Fruit fly (Drosophila melanogaster) whole organism, prepupa: ENCODE data around the gene mRpL46.

Experiments
- Blimp-1 ChIP-seq: fragments of 200-800 bp; sonication (Bioruptor generic); optimal IDR thresholded peaks from 3 replicates; lab custom pipeline; 2017; ENCODE audit warnings: missing biosample characterization, missing genetic modification characterization, mild to moderate bottlenecking, moderate library complexity, missing genetic modification reagents
- CG10669 ChIP-seq: fragments of 200-800 bp; sonication (Bioruptor generic); optimal IDR thresholded peaks from 3 replicates; lab custom pipeline; 2018; ENCODE audit warnings: missing biosample characterization, mild to moderate bottlenecking, missing genetic modification characterization, moderate library complexity
- CG11902 ChIP-seq: fragments of 200-800 bp; sonication (Bioruptor generic); optimal IDR thresholded peaks from 3 replicates; lab custom pipeline; 2016; ENCODE audit warnings: missing biosample characterization, missing genetic modification characterization
- CG15336 ChIP-seq: fragments of 200-800 bp; sonication (Bioruptor generic); IDR thresholded peaks from 2 replicates; pipeline ENCODE4 v1.3.6; 2022; ENCODE audit warnings: missing biosample characterization, missing genetic modification characterization
- CG1621 ChIP-seq: fragments of 200-800 bp; sonication (Bioruptor generic); optimal IDR thresholded peaks from 3 replicates; lab custom pipeline; 2018; ENCODE audit warnings: missing biosample characterization, mild to moderate bottlenecking, missing genetic modification characterization
- CG32006 ChIP-seq: fragments of 200-800 bp; sonication (Bioruptor generic); optimal IDR thresholded peaks from 3 replicates; lab custom pipeline; 2017; ENCODE audit warnings: missing biosample characterization, mild to moderate bottlenecking, missing genetic modification characterization
- CG34406 ChIP-seq: fragments of 200-800 bp; sonication (Bioruptor generic); optimal IDR thresholded peaks from 3 replicates; lab custom pipeline; 2016; ENCODE audit warnings: missing biosample characterization, missing genetic modification characterization
- CG4318 ChIP-seq: fragments of 200-800 bp; sonication (Bioruptor generic); optimal IDR thresholded peaks from 3 replicates; lab custom pipeline; 2017; ENCODE audit warnings: missing biosample characterization, mild to moderate bottlenecking, missing genetic modification characterization
- CG6163 ChIP-seq: fragments of 200-800 bp; sonication (Bioruptor generic); IDR thresholded peaks from 3 replicates; pipeline ENCODE4 v1.3.6; 2022; ENCODE audit warnings: missing biosample characterization, missing genetic modification characterization
- CG6792 ChIP-seq: fragments of 200-800 bp; sonication (Bioruptor generic); optimal IDR thresholded peaks from 3 replicates; lab custom pipeline; 2016; ENCODE audit warnings: missing biosample characterization, missing genetic modification characterization
- CG6808 ChIP-seq: fragments of 200-800 bp; sonication (Bioruptor generic); optimal IDR thresholded peaks from 3 replicates; lab custom pipeline; 2017; ENCODE audit warnings: missing biosample characterization, missing genetic modification characterization, mild to moderate bottlenecking, moderate library complexity, missing genetic modification reagents
- CG6854 ChIP-seq: fragments of 200-800 bp; sonication (Bioruptor generic); optimal IDR thresholded peaks from 2 replicates; lab custom pipeline; 2017; ENCODE audit warnings: missing biosample characterization, mild to moderate bottlenecking, missing genetic modification characterization
- CG7368 ChIP-seq: fragments of 200-800 bp; sonication (Bioruptor generic); optimal IDR thresholded peaks from 3 replicates; lab custom pipeline; 2016; ENCODE audit warnings: missing biosample characterization, missing genetic modification characterization
- CG8119 ChIP-seq: fragments of 200-800 bp; sonication (Bioruptor generic); IDR thresholded peaks from 3 replicates; pipeline ENCODE4 v1.3.6; 2022; ENCODE audit warnings: missing biosample characterization, missing genetic modification characterization
- CG8319 ChIP-seq: fragments of 200-800 bp; sonication (Bioruptor generic); optimal IDR thresholded peaks from 3 replicates; lab custom pipeline; 2016; ENCODE audit warnings: missing biosample characterization, missing genetic modification characterization
- CG8632 ChIP-seq: fragments of 200-800 bp; sonication (Bioruptor generic); optimal IDR thresholded peaks from 3 replicates; lab custom pipeline; 2016; ENCODE audit warnings: missing biosample characterization, missing genetic modification characterization
- CG9139 ChIP-seq: fragments of 200-800 bp; sonication (Bioruptor generic); optimal IDR thresholded peaks from 3 replicates; lab custom pipeline; 2017; ENCODE audit warnings: missing biosample characterization, mild to moderate bottlenecking, missing genetic modification characterization
- Eip75B ChIP-seq: fragments of 200-800 bp; sonication (Bioruptor generic); optimal IDR thresholded peaks from 3 replicates; lab custom pipeline; 2016; ENCODE audit warnings: missing biosample characterization, missing genetic modification characterization
- Eip93F ChIP-seq: fragments of 200-800 bp; sonication (Bioruptor generic); optimal IDR thresholded peaks from 2 replicates; lab custom pipeline; 2016; ENCODE audit warnings: missing biosample characterization, mild to moderate bottlenecking, missing genetic modification characterization
- Ets96B ChIP-seq: fragments of 200-800 bp; optimal IDR thresholded peaks from 2 replicates; lab custom pipeline; 2019; ENCODE audit warnings: missing biosample characterization, mild to moderate bottlenecking, missing genetic modification characterization, moderate library complexity
- Gug ChIP-seq: fragments of 200-800 bp; sonication (Bioruptor generic); IDR thresholded peaks from 2 replicates; pipeline ENCODE4 v1.3.6; 2022; ENCODE audit warnings: missing biosample characterization, missing genetic modification characterization
- Hr39 ChIP-seq: fragments of 200-800 bp; sonication (Bioruptor generic); optimal IDR thresholded peaks from 2 replicates; lab custom pipeline; 2016; ENCODE audit warnings: missing biosample characterization, missing genetic modification characterization
- Hr4 ChIP-seq: fragments of 200-800 bp; sonication (Bioruptor generic); optimal IDR thresholded peaks from 3 replicates; lab custom pipeline; 2016; ENCODE audit warnings: missing biosample characterization, missing genetic modification characterization
- Lpt ChIP-seq: fragments of 200-800 bp; sonication (Bioruptor generic); optimal IDR thresholded peaks from 3 replicates; lab custom pipeline; 2016; ENCODE audit warnings: missing biosample characterization, missing genetic modification characterization
- Met ChIP-seq: fragments of 200-800 bp; sonication (Bioruptor generic); optimal IDR thresholded peaks from 3 replicates; lab custom pipeline; 2016; ENCODE audit warnings: missing biosample characterization, missing genetic modification characterization
- OdsH ChIP-seq: fragments of 200-800 bp; sonication (Bioruptor generic); optimal IDR thresholded peaks from 3 replicates; lab custom pipeline; 2016; ENCODE audit warnings: missing biosample characterization, missing genetic modification characterization
- Sox102F ChIP-seq: fragments of 200-800 bp; sonication (Bioruptor generic); optimal IDR thresholded peaks from 2 replicates; lab custom pipeline; 2016; ENCODE audit warnings: missing biosample characterization, mild to moderate bottlenecking, missing genetic modification characterization
- Sox14 ChIP-seq: fragments of 200-800 bp; sonication (Bioruptor generic); optimal IDR thresholded peaks from 3 replicates; lab custom pipeline; 2016; ENCODE audit warnings: missing biosample characterization, missing genetic modification characterization
- cyc ChIP-seq: fragments of 200-800 bp; sonication (Bioruptor generic); optimal IDR thresholded peaks from 3 replicates; lab custom pipeline; 2016; ENCODE audit warnings: missing biosample characterization, missing genetic modification characterization
- dac ChIP-seq: fragments of 200-800 bp; sonication (Bioruptor generic); optimal IDR thresholded peaks from 2 replicates; lab custom pipeline; 2017; ENCODE audit warnings: missing biosample characterization, mild to moderate bottlenecking, missing genetic modification characterization
- dsx ChIP-seq: fragments of 200-800 bp; optimal IDR thresholded peaks from 3 replicates; lab custom pipeline; 2019; ENCODE audit warnings: missing biosample characterization, mild to moderate bottlenecking, missing genetic modification characterization, moderate library complexity; ENCODE audit not compliant: poor library complexity, severe bottlenecking
- eg ChIP-seq: fragments of 200-800 bp; sonication (Bioruptor generic); IDR thresholded peaks from 3 replicates; pipeline ENCODE4 v1.3.6; 2022; ENCODE audit warnings: missing biosample characterization, missing genetic modification characterization
- fd59A ChIP-seq: fragments of 200-800 bp; sonication (Bioruptor generic); optimal IDR thresholded peaks from 2 replicates; lab custom pipeline; 2017; ENCODE audit warnings: missing biosample characterization, mild to moderate bottlenecking, missing genetic modification characterization, missing genetic modification reagents
- fd85E ChIP-seq: fragments of 200-800 bp; sonication (Bioruptor generic); optimal IDR thresholded peaks from 3 replicates; lab custom pipeline; 2016; ENCODE audit warnings: missing biosample characterization, missing genetic modification characterization
- lz ChIP-seq: fragments of 200-800 bp; sonication (Bioruptor generic); optimal IDR thresholded peaks from 3 replicates; lab custom pipeline; 2016; ENCODE audit warnings: missing biosample characterization, missing genetic modification characterization
- salr ChIP-seq, 2 experiments: fragments of 200-800 bp; sonication (Bioruptor generic); optimal IDR thresholded peaks; 3 replicates each; lab custom pipeline; 2016 to 2018; ENCODE audit warnings: missing biosample characterization in 2 of 2, missing genetic modification characterization in 2 of 2, mild to moderate bottlenecking in 1 of 2
- spab ChIP-seq: fragments of 200-800 bp; sonication (Bioruptor generic); optimal IDR thresholded peaks from 2 replicates; lab custom pipeline; 2017; ENCODE audit warnings: missing biosample characterization, mild to moderate bottlenecking, missing genetic modification characterization, missing genetic modification reagents
- ss ChIP-seq, 2 experiments: fragments of 200-800 bp; sonication (Bioruptor generic); optimal IDR thresholded peaks; 2 replicates in 1 of 2; 3 replicates in 1 of 2; lab custom pipeline; 2017 to 2018; ENCODE audit warnings: mild to moderate bottlenecking in 2 of 2, missing biosample characterization in 2 of 2, missing genetic modification characterization in 2 of 2, moderate library complexity in 1 of 2
- svp ChIP-seq: fragments of 200-800 bp; sonication (Bioruptor generic); peaks from one replicate; lab custom pipeline; 2016; ENCODE audit warnings: missing biosample characterization, missing genetic modification characterization
- topi ChIP-seq: fragments of 200-800 bp; sonication (Bioruptor generic); optimal IDR thresholded peaks from 3 replicates; lab custom pipeline; 2016; ENCODE audit warnings: missing biosample characterization, missing genetic modification characterization

mRpL46 gene

DNA sequence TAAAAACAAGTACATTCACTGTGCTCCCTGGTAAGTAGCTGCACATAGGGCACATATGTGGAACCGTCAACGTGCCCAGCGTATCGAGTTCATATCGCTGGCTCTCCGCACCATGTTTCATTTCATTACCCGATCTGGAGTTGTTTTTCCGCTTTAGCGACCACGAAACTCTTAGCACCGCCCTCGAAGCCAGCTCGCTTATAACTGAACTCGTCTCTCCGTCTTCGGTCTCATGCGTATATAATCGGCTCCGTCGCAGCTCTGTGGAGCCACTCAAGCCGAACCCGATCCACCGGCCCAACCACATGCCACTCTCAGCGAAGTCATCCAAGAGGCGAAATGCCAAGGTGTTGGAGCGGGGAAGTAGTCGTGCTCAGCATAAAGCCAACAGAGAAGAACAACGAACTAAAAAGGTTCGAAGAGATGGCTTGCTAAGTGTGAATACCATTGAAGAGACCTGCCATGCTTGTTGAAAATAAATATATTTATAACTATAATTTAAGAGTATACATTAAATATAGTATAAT lies 21.7 kb upstream of the mRpL46 start, which contains the start of gene Cht2 (continued):
- TF ChIP-seq CG15336 (GFP tag; lab: Robert Waterston, UW), result peak; percentile 54; the same call in 1 of the 2 replicates
- no peak for TF ChIP-seq spab (GFP tag; lab: Kevin White, UChicago)
- TF ChIP-seq CG9139, result peak; percentile 49
- TF ChIP-seq CG11902, result no peak
- TF ChIP-seq CG7368 (GFP tag; lab: Kevin White, UChicago), result no peak
- TF ChIP-seq OdsH, result no peak
- peak; percentile 63 for TF ChIP-seq dsx
- TF ChIP-seq CG10669, result no peak
- TF ChIP-seq dac (GFP tag; lab: Kevin White, UChicago), result no peak
- TF ChIP-seq Blimp-1, result no peak
- TF ChIP-seq Eip93F (GFP tag; lab: Kevin White, UChicago), result peak; percentile 1
- no peak for TF ChIP-seq CG34406 (GFP tag; lab: Kevin White, UChicago)
- no peak for TF ChIP-seq Ets96B (tag; lab: Kevin White, UChicago)
- peak; percentile 32 for TF ChIP-seq Sox102F
- TF ChIP-seq, all 60 proteins: peak for 14

dm6 chr3L:1756143-1756542 lies 21.1 kb upstream of the mRpL46 start, which contains the start of gene CG8001:
Gene CG8001, plus strand, starts transcription at chr3L:1756159.
- peak; percentile 68 for TF ChIP-seq CG1621 (tag; lab: Kevin White, UChicago)
- TF ChIP-seq Eip75B (GFP tag; lab: Kevin White, UChicago), result no peak
- no peak for TF ChIP-seq CG32006 (GFP tag; lab: Kevin White, UChicago)

dm6 chr3L:1771658-1772057 lies 5.6 kb upstream of the mRpL46 start, which contains the start of gene Dhc62B:
Gene Dhc62B, minus strand, starts transcription at chr3L:1771758.
- TF ChIP-seq Lpt (GFP tag; lab: Kevin White, UChicago) (no peak), svp (GFP tag; lab: Kevin White, UChicago) (peak; percentile 9), CG10669 (no peak), CG11902 (no peak), Gug (GFP tag; lab: Robert Waterston, UW) (no peak)

DNA sequence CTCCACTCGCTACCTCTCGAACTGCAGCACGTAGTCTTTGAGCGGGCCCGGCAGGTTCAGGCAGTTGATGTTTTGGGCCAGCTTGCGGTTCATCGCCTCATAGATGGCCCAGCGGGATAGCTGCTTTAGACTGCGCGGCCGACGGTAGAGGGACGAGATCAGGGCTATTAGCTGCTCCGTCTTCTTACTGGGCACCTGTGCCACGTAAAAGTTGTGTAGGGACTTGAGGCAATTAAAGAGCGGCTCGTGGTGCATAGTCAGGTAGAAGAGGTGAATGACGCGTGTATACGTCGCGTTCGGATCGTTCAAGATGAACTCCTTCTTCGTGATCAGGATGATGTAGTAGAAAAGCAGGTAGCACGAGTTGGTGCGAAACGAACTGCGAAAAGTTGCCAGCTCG lies 4.6 kb upstream of the mRpL46 start:
- no peak for TF ChIP-seq CG6808 (GFP tag; lab: Kevin White, UChicago)
- TF ChIP-seq CG6792, result no peak
- no peak for TF ChIP-seq Gug (GFP tag; lab: Robert Waterston, UW)
- no peak for TF ChIP-seq Eip75B (GFP tag; lab: Kevin White, UChicago)
- no peak for TF ChIP-seq CG32006 (GFP tag; lab: Kevin White, UChicago)
- TF ChIP-seq CG15336 (GFP tag; lab: Robert Waterston, UW), result no peak
- TF ChIP-seq fd59A (GFP tag; lab: Kevin White, UChicago), result no peak
- no peak for TF ChIP-seq CG8319 (GFP tag; lab: Kevin White, UChicago)

DNA sequence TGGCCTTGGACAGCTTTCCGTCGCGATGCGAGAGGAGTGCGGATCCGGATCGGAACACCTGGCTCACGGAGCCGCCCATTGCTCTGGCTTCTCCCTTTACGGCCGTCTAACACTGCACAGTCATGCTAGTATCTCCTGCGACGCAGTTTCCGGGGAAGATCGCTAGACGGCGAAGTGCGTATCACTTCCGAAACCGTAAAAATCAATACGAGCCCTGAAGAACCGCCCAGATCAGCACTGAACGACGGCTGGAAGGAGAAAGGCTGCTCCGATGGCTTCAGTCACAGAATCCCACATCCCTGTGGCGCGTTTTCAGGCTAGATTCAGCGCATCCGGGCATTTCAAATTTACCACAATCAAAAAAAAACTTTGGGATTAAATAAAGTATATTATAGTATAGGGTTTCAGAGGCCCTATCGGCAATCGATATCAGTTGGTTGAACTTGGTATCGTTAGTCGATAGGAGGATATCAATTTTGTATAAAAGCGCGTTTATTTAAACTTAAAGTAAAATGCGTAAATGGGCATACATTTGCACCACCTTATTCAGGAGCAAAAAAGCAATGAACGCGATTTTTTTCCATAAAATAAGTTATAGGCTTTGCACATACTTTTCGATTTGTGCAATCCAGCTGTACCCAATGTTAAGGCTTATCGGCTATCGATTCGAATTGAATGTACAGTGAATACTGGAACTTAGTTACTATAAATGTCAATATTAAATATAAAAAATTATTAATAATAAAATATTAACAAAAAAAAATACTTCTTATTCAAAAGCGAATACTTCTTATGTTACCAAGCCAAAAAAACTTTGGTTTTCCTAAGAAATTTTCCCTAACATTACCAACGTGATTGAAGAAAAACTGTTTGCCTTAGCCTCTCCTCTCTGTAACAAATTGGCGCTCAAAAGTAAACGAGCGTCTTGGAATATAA lies 2.3 kb upstream of the mRpL46 start, which contains the start of the genes CG13933 and PolD2:
CG13933 (minus strand) TSS at position 435 of the 936 bp plus-strand sequence.
PolD2 (plus strand) TSS at position 921 of the 936 bp plus-strand sequence.
- peak in 1 of 2 experiments; percentile 97 for TF ChIP-seq ss (GFP tag; optimal IDR thresholded peaks at IDR 0.05; lab: Kevin White, UChicago)
- peak; percentile 100 for TF ChIP-seq CG6163 (GFP tag; lab: Robert Waterston, UW)
- TF ChIP-seq lz (GFP tag; lab: Kevin White, UChicago), result peak; percentile 91
- TF ChIP-seq Met (GFP tag; lab: Kevin White, UChicago), result peak; percentile 95
- TF ChIP-seq CG6854, result no peak
- peak; percentile 83 for TF ChIP-seq cyc (GFP tag; lab: Kevin White, UChicago)
- peak; percentile 55 for TF ChIP-seq fd85E (GFP tag; lab: Kevin White, UChicago)
- no peak for TF ChIP-seq CG1621 (tag; lab: Kevin White, UChicago)
- TF ChIP-seq Blimp-1, result peak; percentile 67
- TF ChIP-seq CG6792, result peak; percentile 93
- TF ChIP-seq CG9139, result no peak
- peak; percentile 99 for TF ChIP-seq CG8119 (GFP tag; lab: Robert Waterston, UW)
- TF ChIP-seq Hr39, result peak; percentile 93
- TF ChIP-seq CG4318 (GFP tag; lab: Kevin White, UChicago), result no peak
- peak; percentile 98 for TF ChIP-seq eg (GFP tag; lab: Robert Waterston, UW)
- peak; percentile 90 for TF ChIP-seq topi
- peak; percentile 99 for TF ChIP-seq CG8632 (GFP tag; lab: Kevin White, UChicago)
- TF ChIP-seq Sox14 (GFP tag; lab: Kevin White, UChicago), result peak; percentile 94
- peak; percentile 96 for TF ChIP-seq Hr4 (GFP tag; lab: Kevin White, UChicago)
- peak; percentile 97 for TF ChIP-seq svp (GFP tag; lab: Kevin White, UChicago)
- peak in 1 of 2 experiments; percentile 93 for TF ChIP-seq salr (GFP tag; optimal IDR thresholded peaks at IDR 0.05; lab: Kevin White, UChicago)
- TF ChIP-seq OdsH, result peak; percentile 99
